Fruit fly (Drosophila melanogaster) whole organism, embryonic: ENCODE measurements around the gene CG11596.

Experiments used
- Ada2b ChIP-seq: fragments of 200-800 bp; sonication (Bioruptor generic); IDR thresholded peaks from 2 replicates; pipeline ENCODE4 v1.3.6; 2022; ENCODE audit warnings: missing biosample characterization, missing genetic modification characterization
- Adf1 ChIP-seq: fragments of 200-800 bp; sonication (Bioruptor generic); IDR thresholded peaks from 2 replicates; pipeline ENCODE4 v1.3.6; 2022; ENCODE audit warnings: missing biosample characterization, missing genetic modification characterization
- Awh ChIP-seq: fragments of 200-800 bp; sonication (Bioruptor generic); IDR thresholded peaks from 2 replicates; pipeline ENCODE4, ENCODE4 v1.3.6; 2022; ENCODE audit warnings: missing biosample characterization, missing genetic modification characterization
- CG11247 ChIP-seq: fragments of 200-800 bp; sonication (Bioruptor generic); IDR thresholded peaks from 2 replicates; pipeline ENCODE4 v1.3.6; 2022; ENCODE audit warnings: missing biosample characterization, missing genetic modification characterization
- CG12219 ChIP-seq: fragments of 200-800 bp; sonication (Bioruptor generic); optimal IDR thresholded peaks from 3 replicates; lab custom pipeline; 2018; ENCODE audit warnings: missing biosample characterization, mild to moderate bottlenecking, missing genetic modification characterization
- CG12236 ChIP-seq: fragments of 200-800 bp; sonication (Bioruptor generic); optimal IDR thresholded peaks from 2 replicates; lab custom pipeline; 2016; ENCODE audit warnings: missing biosample characterization, missing genetic modification characterization
- CG13894 ChIP-seq: fragments of 200-800 bp; sonication (Bioruptor generic); optimal IDR thresholded peaks from 3 replicates; lab custom pipeline; 2018; ENCODE audit warnings: missing biosample characterization, mild to moderate bottlenecking, missing genetic modification characterization, moderate library complexity
- CG17186 ChIP-seq: fragments of 200-800 bp; sonication (Bioruptor generic); optimal IDR thresholded peaks from 3 replicates; lab custom pipeline; 2017; ENCODE audit warnings: missing biosample characterization, missing genetic modification reagents, missing genetic modification characterization
- CG17359 ChIP-seq: fragments of 200-800 bp; sonication (Bioruptor generic); optimal IDR thresholded peaks from 3 replicates; lab custom pipeline; 2018; ENCODE audit warnings: missing biosample characterization, mild to moderate bottlenecking, missing genetic modification characterization, moderate library complexity
- CG18599 ChIP-seq: fragments of 200-800 bp; sonication (Bioruptor generic); optimal IDR thresholded peaks from 3 replicates; lab custom pipeline; 2017; ENCODE audit warnings: missing biosample characterization, missing genetic modification characterization, mild to moderate bottlenecking, moderate library complexity, missing genetic modification reagents
- CG2120 ChIP-seq: fragments of 200-800 bp; sonication (Bioruptor generic); optimal IDR thresholded peaks from 3 replicates; lab custom pipeline; 2016; ENCODE audit warnings: missing biosample characterization, missing genetic modification characterization
- CG32767 ChIP-seq: fragments of 200-800 bp; sonication (Bioruptor generic); IDR thresholded peaks from 2 replicates; pipeline ENCODE4 v1.3.6; 2022; ENCODE audit warnings: missing biosample characterization, missing genetic modification characterization
- CG3838 ChIP-seq: fragments of 200-800 bp; sonication (Bioruptor generic); optimal IDR thresholded peaks from 3 replicates; lab custom pipeline; 2016; ENCODE audit warnings: missing biosample characterization, missing genetic modification characterization
- CG3995 ChIP-seq: fragments of 200-800 bp; sonication (Bioruptor generic); optimal IDR thresholded peaks from 3 replicates; lab custom pipeline; 2016; ENCODE audit warnings: missing biosample characterization, missing genetic modification characterization
- CG5245 ChIP-seq: fragments of 200-800 bp; sonication (Bioruptor generic); optimal IDR thresholded peaks from 3 replicates; lab custom pipeline; 2016; ENCODE audit warnings: missing biosample characterization, missing genetic modification characterization
- CG8388 ChIP-seq: fragments of 200-800 bp; sonication (Bioruptor generic); optimal IDR thresholded peaks from 2 replicates; lab custom pipeline; 2019; ENCODE audit warnings: missing biosample characterization, mild to moderate bottlenecking, missing genetic modification characterization, moderate library complexity
- CHES-1-like ChIP-seq: fragments of 200-800 bp; sonication (Bioruptor generic); optimal IDR thresholded peaks from 2 replicates; lab custom pipeline; 2016; ENCODE audit warnings: missing biosample characterization, missing genetic modification characterization
- D19B ChIP-seq: fragments of 200-800 bp; sonication (Bioruptor generic); optimal IDR thresholded peaks from 2 replicates; lab custom pipeline; 2017; ENCODE audit warnings: missing biosample characterization, mild to moderate bottlenecking, missing genetic modification characterization
- E2f1 ChIP-seq: fragments of 200-800 bp; sonication (Bioruptor generic); IDR thresholded peaks from 2 replicates; pipeline ENCODE4 v1.3.6; 2022; ENCODE audit warnings: missing biosample characterization, missing genetic modification characterization
- Fer1 ChIP-seq: fragments of 200-800 bp; sonication (Bioruptor generic); optimal IDR thresholded peaks from 2 replicates; lab custom pipeline; 2017; ENCODE audit warnings: missing biosample characterization, mild to moderate bottlenecking, missing genetic modification characterization
- MTF-1 ChIP-seq: fragments of 200-800 bp; sonication (Bioruptor generic); optimal IDR thresholded peaks from 2 replicates; lab custom pipeline; 2018; ENCODE audit warnings: missing biosample characterization, mild to moderate bottlenecking, missing genetic modification characterization, borderline replicate concordance
- Mes4 ChIP-seq: fragments of 200-800 bp; sonication (Bioruptor generic); optimal IDR thresholded peaks from 2 replicates; lab custom pipeline; 2016; ENCODE audit warnings: missing biosample characterization, missing genetic modification characterization
- Oli ChIP-seq: fragments of 200-800 bp; sonication (Bioruptor generic); optimal IDR thresholded peaks from 2 replicates; lab custom pipeline; 2018; ENCODE audit warnings: missing biosample characterization, mild to moderate bottlenecking, missing genetic modification characterization, moderate library complexity
- Sox102F ChIP-seq: fragments of 200-800 bp; sonication (Bioruptor generic); optimal IDR thresholded peaks from 2 replicates; lab custom pipeline; 2018; ENCODE audit warnings: missing biosample characterization, mild to moderate bottlenecking, missing genetic modification characterization, moderate library complexity
- Tbp ChIP-seq: fragments of >200 bp; optimal IDR thresholded peaks from 2 replicates; lab custom pipeline; 2018; ENCODE audit warnings: missing biosample characterization, missing genetic modification characterization
- al ChIP-seq: fragments of 200-800 bp; sonication (Bioruptor generic); IDR thresholded peaks from 2 replicates; pipeline ENCODE4 v1.3.6; 2022; ENCODE audit warnings: missing biosample characterization, missing genetic modification characterization
- cad ChIP-seq: fragments of >200 bp; optimal IDR thresholded peaks from 2 replicates; lab custom pipeline; 2017; ENCODE audit warnings: missing biosample characterization, missing genetic modification characterization
- eyg ChIP-seq: fragments of 200-800 bp; sonication (Bioruptor generic); optimal IDR thresholded peaks from 3 replicates; lab custom pipeline; 2016; ENCODE audit warnings: missing biosample characterization, missing genetic modification characterization
- fd96Cb ChIP-seq: fragments of 200-800 bp; sonication (Bioruptor generic); optimal IDR thresholded peaks from 2 replicates; lab custom pipeline; 2018; ENCODE audit warnings: missing biosample characterization, mild to moderate bottlenecking, missing genetic modification characterization, moderate library complexity
- ftz-f1 ChIP-seq: fragments of 200-800 bp; sonication (Bioruptor generic); optimal IDR thresholded peaks from 2 replicates; lab custom pipeline; 2016; ENCODE audit warnings: missing biosample characterization, missing genetic modification characterization
- hbn ChIP-seq: fragments of 200-800 bp; sonication (Bioruptor generic); IDR thresholded peaks from 2 replicates; pipeline ENCODE4 v1.3.6; 2022; ENCODE audit warnings: missing biosample characterization, missing genetic modification characterization; ENCODE audit not compliant: partially characterized antibody
- insv ChIP-seq, 2 experiments: fragments of 200-800 bp; sonication (Bioruptor generic); optimal IDR thresholded peaks; 3 replicates each; lab custom pipeline; 2016 to 2018; ENCODE audit warnings: missing biosample characterization in 2 of 2, missing genetic modification characterization in 2 of 2
- lilli ChIP-seq: fragments of 200-800 bp; sonication (Bioruptor generic); optimal IDR thresholded peaks from 3 replicates; lab custom pipeline; 2016; ENCODE audit warnings: missing biosample characterization, missing genetic modification characterization
- lov ChIP-seq, 2 experiments: fragments of 200-800 bp in 1 of 2; fragments of >200 bp in 1 of 2; sonication (Bioruptor generic) in 1 of 2; IDR thresholded peaks in 1 of 2; optimal IDR thresholded peaks in 1 of 2; 2 replicates in 1 of 2; 3 replicates in 1 of 2; pipeline versions ENCODE4 v1.3.6 to Lab custom; 2017 to 2022; ENCODE audit warnings: missing biosample characterization in 1 of 2, missing genetic modification characterization in 1 of 2
- mam ChIP-seq: fragments of 200-800 bp; sonication (Bioruptor generic); optimal IDR thresholded peaks from 3 replicates; lab custom pipeline; 2016; ENCODE audit warnings: missing biosample characterization, missing genetic modification characterization
- nom ChIP-seq: fragments of 200-800 bp; sonication (Bioruptor generic); optimal IDR thresholded peaks from 2 replicates; lab custom pipeline; 2017; ENCODE audit warnings: missing biosample characterization, missing genetic modification characterization, mild to moderate bottlenecking, moderate library complexity, missing genetic modification reagents
- odd ChIP-seq: fragments of 200-800 bp; sonication (Bioruptor generic); optimal IDR thresholded peaks from 2 replicates; lab custom pipeline; 2017; ENCODE audit warnings: missing biosample characterization, mild to moderate bottlenecking, missing genetic modification characterization
- onecut ChIP-seq: fragments of 200-800 bp; sonication (Bioruptor generic); IDR thresholded peaks from 2 replicates; pipeline ENCODE4 v1.3.6; 2022; ENCODE audit warnings: missing biosample characterization, missing genetic modification characterization
- phol ChIP-seq: fragments of 200-800 bp; sonication (Bioruptor generic); optimal IDR thresholded peaks from 3 replicates; lab custom pipeline; 2018; ENCODE audit warnings: missing biosample characterization, mild to moderate bottlenecking, missing genetic modification characterization, moderate library complexity
- sd ChIP-seq: fragments of 200-800 bp; sonication (Bioruptor generic); optimal IDR thresholded peaks from 3 replicates; lab custom pipeline; 2018; ENCODE audit warnings: missing biosample characterization, mild to moderate bottlenecking, missing genetic modification characterization, moderate library complexity
- sens ChIP-seq: fragments of 200-800 bp; sonication (Bioruptor generic); peaks from one replicate; lab custom pipeline; 2016; ENCODE audit warnings: missing biosample characterization, missing genetic modification characterization
- sima ChIP-seq: fragments of 200-800 bp; sonication (Bioruptor generic); optimal IDR thresholded peaks from 2 replicates; lab custom pipeline; 2016; ENCODE audit warnings: missing biosample characterization, missing genetic modification characterization
- stwl ChIP-seq: fragments of 200-800 bp; sonication (Bioruptor generic); optimal IDR thresholded peaks from 3 replicates; lab custom pipeline; 2018; ENCODE audit warnings: missing biosample characterization, mild to moderate bottlenecking, missing genetic modification characterization, moderate library complexity
- ttk ChIP-seq: fragments of 200-800 bp; sonication (Bioruptor generic); IDR thresholded peaks from 2 replicates; pipeline ENCODE4 v2.1.2; 2022; ENCODE audit warnings: missing biosample characterization, missing genetic modification characterization
- tx ChIP-seq: fragments of 200-800 bp; sonication (Bioruptor generic); optimal IDR thresholded peaks from 2 replicates; lab custom pipeline; 2016; ENCODE audit warnings: missing biosample characterization, missing genetic modification characterization
- vfl ChIP-seq: fragments of 200-800 bp; sonication (Bioruptor generic); optimal IDR thresholded peaks from 2 replicates; lab custom pipeline; 2016; ENCODE audit warnings: missing biosample characterization, missing genetic modification characterization
- vvl ChIP-seq: fragments of 200-800 bp; sonication (Bioruptor generic); IDR thresholded peaks from 2 replicates; pipeline ENCODE4 v1.3.6; 2022; ENCODE audit warnings: missing biosample characterization, missing genetic modification characterization
- zen ChIP-seq: fragments of 200-800 bp; sonication (Bioruptor generic); optimal IDR thresholded peaks from 3 replicates; lab custom pipeline; 2018; ENCODE audit warnings: missing biosample characterization, mild to moderate bottlenecking, missing genetic modification characterization, moderate library complexity

CG11596 gene

DNA sequence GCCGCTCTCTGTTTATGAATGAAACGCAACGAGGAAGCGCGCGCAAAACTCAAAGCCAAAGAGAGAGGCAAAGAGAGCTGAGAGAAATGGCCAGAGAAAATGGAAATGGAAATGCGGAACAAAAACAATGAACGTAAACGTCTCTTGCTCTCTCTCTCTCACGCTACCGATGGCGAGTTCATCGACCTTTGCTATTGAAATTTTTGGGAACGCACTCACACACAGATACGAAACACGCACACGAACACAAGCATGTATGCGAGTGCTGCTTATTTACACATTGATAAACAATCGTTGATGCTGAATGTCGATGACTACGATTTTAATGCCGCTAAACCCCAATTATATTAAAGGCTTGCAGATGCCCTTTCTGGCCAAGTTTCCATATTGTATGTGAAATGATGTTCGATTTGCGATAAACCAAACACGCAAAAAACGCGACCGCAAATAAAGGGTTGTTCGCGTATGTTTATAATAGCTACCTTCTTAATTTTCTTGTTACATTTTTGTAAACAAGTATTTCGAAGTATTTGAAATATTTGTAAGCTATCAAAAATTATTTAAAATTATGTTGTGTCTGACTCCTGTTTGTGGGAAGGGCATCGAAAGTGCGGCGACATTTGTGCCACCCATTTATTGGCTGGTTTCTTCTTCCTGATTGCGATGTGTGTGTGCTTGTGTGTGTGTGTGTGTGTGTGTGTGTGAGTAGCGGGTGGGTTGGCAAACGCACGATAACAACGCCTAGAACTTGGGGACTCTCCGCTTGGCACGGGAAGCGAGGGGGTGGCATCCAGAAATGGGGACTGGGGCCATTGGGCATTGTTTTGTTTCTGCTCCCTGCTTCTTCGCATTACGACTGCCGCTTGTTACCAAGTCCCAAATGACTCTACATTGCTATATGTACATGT lies 16.1 kb downstream of the CG11596 start (continued):
- TF ChIP-seq CG32767 (GFP tag; lab: Robert Waterston, UW) (no peak), ftz-f1 (no peak), onecut (GFP tag; lab: Robert Waterston, UW) (peak; percentile 15), Fer1 (GFP tag; lab: Kevin White, UChicago) (peak; percentile 62), Adf1 (no peak), sens (GFP tag; lab: Kevin White, UChicago) (peak; percentile 95), CG2120 (GFP tag; lab: Kevin White, UChicago) (peak; percentile 82), sd (tag; lab: Kevin White, UChicago) (peak; percentile 68), phol (tag; lab: Kevin White, UChicago) (peak; percentile 87), CG11247 (GFP tag; lab: Robert Waterston, UW) (peak; percentile 36; the same call in 1 of the 2 replicates), mam (GFP tag; lab: Kevin White, UChicago) (peak; percentile 60), CG5245 (GFP tag; lab: Kevin White, UChicago) (peak; percentile 15), D19B (GFP tag; lab: Kevin White, UChicago) (peak; percentile 46), eyg (no peak), CG8388 (GFP tag; lab: Kevin White, UChicago) (peak; percentile 78), CG17359 (tag; lab: Kevin White, UChicago) (peak; percentile 65), Awh (GFP tag; lab: Robert Waterston, UW) (no peak), stwl (no peak), insv (GFP tag; optimal IDR thresholded peaks at IDR 0.05; lab: Kevin White, UChicago) (no peak), zen (tag; lab: Kevin White, UChicago) (peak; percentile 32), cad (no peak), lov (optimal IDR thresholded peaks at IDR 0.05; lab: Kevin White, UChicago) (no peak), lov (GFP tag; IDR thresholded peaks at IDR 0.05; lab: Robert Waterston, UW) (0 out of 3 replicates have a peak, but pooled peaks have one; percentile 21), Mes4 (GFP tag; lab: Kevin White, UChicago) (peak; percentile 46), CG3838 (GFP tag; lab: Kevin White, UChicago) (no peak), CG18599 (GFP tag; lab: Kevin White, UChicago) (peak; percentile 74), CG3995 (GFP tag; lab: Kevin White, UChicago) (peak; percentile 21), CG12219 (GFP tag; lab: Kevin White, UChicago) (peak; percentile 63), ttk (GFP tag; lab: Robert Waterston, UW) (0 out of 2 replicates have a peak, but pooled peaks have one; percentile 18), Ada2b (GFP tag; lab: Robert Waterston, UW) (no peak), hbn (GFP tag; lab: Robert Waterston, UW) (no peak), lilli (GFP tag; lab: Kevin White, UChicago) (peak; percentile 76), al (GFP tag; lab: Robert Waterston, UW) (peak; percentile 37; the same call in 1 of the 2 replicates), Tbp (GFP tag; lab: Kevin White, UChicago) (no peak), Sox102F (GFP tag; lab: Kevin White, UChicago) (peak; percentile 78), CHES-1-like (peak; percentile 63), CG17186 (GFP tag; lab: Kevin White, UChicago) (peak; percentile 25), vvl (GFP tag; lab: Robert Waterston, UW) (peak; percentile 45; the same call in 1 of the 2 replicates), CG12236 (GFP tag; lab: Kevin White, UChicago) (peak; percentile 56), fd96Cb (tag; lab: Kevin White, UChicago) (peak; percentile 86), CG13894 (tag; lab: Kevin White, UChicago) (no peak), tx (GFP tag; lab: Kevin White, UChicago) (peak; percentile 42), nom (GFP tag; lab: Kevin White, UChicago) (no peak), E2f1 (peak; percentile 39; the same call in 1 of the 2 replicates), vfl (GFP tag; lab: Kevin White, UChicago) (no peak), Oli (tag; lab: Kevin White, UChicago) (peak; percentile 85), odd (GFP tag; lab: Kevin White, UChicago) (peak; percentile 20), sima (GFP tag; lab: Kevin White, UChicago) (peak; percentile 27), MTF-1 (GFP tag; lab: Kevin White, UChicago) (no peak)
